Worm (Caenorhabditis elegans): ENCODE results near the gene Y53C12B.7.

Y53C12B.7 gene

DNA sequence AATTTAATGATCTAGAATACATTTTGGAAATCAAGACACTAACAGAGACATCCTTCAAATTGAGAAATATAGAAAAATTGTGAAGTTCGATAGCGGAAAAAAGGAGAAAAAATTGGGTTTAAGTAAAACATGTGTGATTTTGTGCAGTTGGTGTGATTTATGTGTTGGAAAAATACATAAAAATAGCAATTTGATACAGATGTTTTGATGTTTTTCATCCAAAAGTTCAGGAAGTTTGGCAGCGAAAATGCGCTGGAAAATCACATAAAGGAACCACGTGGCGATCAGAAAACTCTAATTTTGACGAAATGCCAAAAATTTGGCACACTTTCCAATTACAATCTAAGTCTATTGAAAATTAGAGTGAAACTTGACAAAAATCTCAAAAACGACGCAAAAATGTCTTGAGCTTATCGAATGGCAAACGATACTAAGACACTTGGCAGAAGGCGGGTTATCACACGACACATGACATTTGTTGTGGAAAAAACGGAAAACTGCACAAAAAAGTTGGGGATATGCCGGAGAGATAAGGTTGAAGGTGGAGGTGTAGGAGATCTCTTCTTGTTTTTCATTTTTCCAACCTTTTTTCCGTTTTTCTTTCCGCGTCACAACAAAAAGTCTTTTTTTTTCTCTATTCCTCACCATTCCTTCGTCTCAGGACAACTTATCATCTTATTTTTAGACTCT, 21.0 kb upstream of the Y53C12B.7 start, which contains the start of gene ZK1321.4:
Gene ZK1321.4 (minus strand): TSS at position 51 of the 690 bp plus-strand sequence.
- TF ChIP-seq dsc-1 (tag; optimal IDR thresholded peaks at IDR 0.05) (peak; percentile 77), lsy-2 (tag; optimal IDR thresholded peaks at IDR 0.05) (no peak), pag-3 (tag; optimal IDR thresholded peaks at IDR 0.05; ENCODE audit: borderline replicate concordance, insufficient read depth) (peak; percentile 97), unc-130 (tag; optimal IDR thresholded peaks at IDR 0.05) (peak; percentile 41), rnt-1 (tag; optimal IDR thresholded peaks at IDR 0.05) (peak; percentile 58), fkh-8 (tag; optimal IDR thresholded peaks at IDR 0.05) (no peak), lin-14 (GFP tag; optimal IDR thresholded peaks at IDR 0.05) (peak; percentile 35), lin-35 (GFP tag; optimal IDR thresholded peaks at IDR 0.05) (no peak), fkh-4 (tag; optimal IDR thresholded peaks at IDR 0.05; ENCODE audit: borderline replicate concordance) (peak; percentile 4)

DNA sequence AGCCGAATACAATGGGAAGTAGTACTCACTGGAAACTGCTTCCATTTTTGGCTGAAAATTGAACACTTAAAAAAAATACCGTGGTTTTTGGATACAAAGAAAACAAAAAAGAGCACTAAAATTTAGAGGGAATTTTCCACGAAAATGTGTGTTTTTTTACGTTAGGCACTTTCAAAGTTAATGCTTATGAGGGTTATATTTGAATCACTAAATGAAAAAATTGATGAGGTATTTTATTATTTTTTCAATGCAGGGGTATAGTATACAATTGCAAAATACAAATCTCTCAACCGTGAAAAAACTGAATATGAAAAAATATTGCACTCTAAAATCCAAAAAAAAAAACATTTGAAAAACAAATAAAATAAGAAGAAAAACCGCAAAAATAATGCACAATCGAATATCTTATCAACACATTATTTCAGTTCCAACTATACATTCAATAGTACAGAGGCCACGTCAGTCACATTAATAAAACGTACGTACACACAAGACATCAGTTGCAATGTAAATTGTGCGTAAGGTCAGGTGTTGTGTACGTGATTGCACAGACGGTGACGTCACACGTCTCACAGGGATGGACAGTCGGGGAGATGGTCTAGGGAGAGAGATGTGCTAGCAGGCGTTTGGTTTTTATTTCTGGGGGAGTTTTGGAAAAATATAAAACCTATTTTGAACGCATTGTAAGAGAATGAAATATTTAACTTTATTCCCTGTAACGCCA, 16.9 kb upstream of the Y53C12B.7 start, which contains the start of gene aqp-10:
Gene aqp-10 (minus strand): TSS at position 51 of the 724 bp plus-strand sequence.
- no peak for TF ChIP-seq ceh-8 (GFP tag; optimal IDR thresholded peaks at IDR 0.05)
- no peak for TF ChIP-seq nhr-12 (tag; optimal IDR thresholded peaks at IDR 0.05)
- no peak for TF ChIP-seq lin-39 (tag; optimal IDR thresholded peaks at IDR 0.05)
- no peak for TF ChIP-seq nhr-11 (tag; optimal IDR thresholded peaks at IDR 0.05)
- TF ChIP-seq ztf-11 (tag; optimal IDR thresholded peaks at IDR 0.05) = no peak
- peak; percentile 69 for TF ChIP-seq elt-2 (tag; optimal IDR thresholded peaks at IDR 0.05)
- no peak for TF ChIP-seq grh-1 (GFP tag; IDR thresholded peaks at IDR 0.05)
- TF ChIP-seq fkh-8 (tag; optimal IDR thresholded peaks at IDR 0.05) = no peak
- TF ChIP-seq hlh-17 (GFP tag; optimal IDR thresholded peaks at IDR 0.05; ENCODE audit: borderline replicate concordance) = no peak
- peak; percentile 70 for TF ChIP-seq tbx-2 (tag; optimal IDR thresholded peaks at IDR 0.05)
- TF ChIP-seq rnt-1 (tag; optimal IDR thresholded peaks at IDR 0.05) = peak; percentile 46
- 0 out of 2 replicates have a peak, but pooled peaks have one; percentile 39 for TF ChIP-seq mab-9 (GFP tag; IDR thresholded peaks at IDR 0.05)
- TF ChIP-seq fos-1 (tag; optimal IDR thresholded peaks at IDR 0.05) = no peak
- no peak for TF ChIP-seq lin-15B (tag; optimal IDR thresholded peaks at IDR 0.05)
- TF ChIP-seq zag-1 (tag; optimal IDR thresholded peaks at IDR 0.05) = no peak
- TF ChIP-seq nhr-71 (tag; optimal IDR thresholded peaks at IDR 0.05) = peak; percentile 68
- peak; percentile 87 for TF ChIP-seq F16B12.6 (tag; optimal IDR thresholded peaks at IDR 0.05)
- TF ChIP-seq lir-3 (tag; optimal IDR thresholded peaks at IDR 0.05; ENCODE audit: poor library complexity) = peak; percentile 8
- TF ChIP-seq vab-15 (tag; optimal IDR thresholded peaks at IDR 0.05) = no peak
- TF ChIP-seq egl-13 (tag; optimal IDR thresholded peaks at IDR 0.05) = no peak
- peak; percentile 49 for TF ChIP-seq nhr-47 (tag; optimal IDR thresholded peaks at IDR 0.05)
- no peak for TF ChIP-seq ces-1 (GFP tag; optimal IDR thresholded peaks at IDR 0.05)
- TF ChIP-seq elt-3 (tag; optimal IDR thresholded peaks at IDR 0.05) = peak in 2 of 6 experiments; percentile 3 to 27
- peak; percentile 44 for TF ChIP-seq C16A3.4 (tag; optimal IDR thresholded peaks at IDR 0.05)
- no peak for TF ChIP-seq nhr-77 (tag; optimal IDR thresholded peaks at IDR 0.05)
- TF ChIP-seq aly-2 (tag; optimal IDR thresholded peaks at IDR 0.05) = no peak
- no peak for TF ChIP-seq nhr-76 (tag; optimal IDR thresholded peaks at IDR 0.05)
- TF ChIP-seq dpl-1 (GFP tag; optimal IDR thresholded peaks at IDR 0.05) = peak in 2 of 3 experiments; percentile 55 to 61
- TF ChIP-seq C34B4.2 (tag; optimal IDR thresholded peaks at IDR 0.05) = no peak
- TF ChIP-seq nhr-237 (tag; optimal IDR thresholded peaks at IDR 0.05) = no peak
- TF ChIP-seq ets-5 (GFP tag; IDR thresholded peaks at IDR 0.05) = no peak
- TF ChIP-seq lin-13 (GFP tag; optimal IDR thresholded peaks at IDR 0.05) = no peak
- no peak for TF ChIP-seq unc-30 (tag; optimal IDR thresholded peaks at IDR 0.05)
- no peak for TF ChIP-seq pqm-1 (tag; optimal IDR thresholded peaks at IDR 0.05)
- peak; percentile 57 for TF ChIP-seq blmp-1 (tag; optimal IDR thresholded peaks at IDR 0.05)
- no peak for TF ChIP-seq aha-1 (tag; optimal IDR thresholded peaks at IDR 0.05)
- TF ChIP-seq snu-23 (GFP tag; optimal IDR thresholded peaks at IDR 0.05) = peak; percentile 74
- TF ChIP-seq unc-98 (GFP tag; IDR thresholded peaks at IDR 0.05) = no peak
- TF ChIP-seq sptf-1 (tag; optimal IDR thresholded peaks at IDR 0.05) = no peak
- TF ChIP-seq unc-62 (GFP tag; optimal IDR thresholded peaks at IDR 0.05) = no peak
- no peak for TF ChIP-seq snpc-4 (tag; optimal IDR thresholded peaks at IDR 0.05)

All from whole organism, L1 larva.